Fruit fly (Drosophila melanogaster) whole organism, embryonic: Measurements from ENCODE around the gene Jhbp5.

Experiments
- Abd-B ChIP-seq: fragments of 200-800 bp; sonication (Bioruptor generic); optimal IDR thresholded peaks from 2 replicates; lab custom pipeline; 2018; ENCODE audit warnings: missing biosample characterization, mild to moderate bottlenecking, missing genetic modification characterization, moderate library complexity
- Antp ChIP-seq: fragments of 200-800 bp; sonication (Bioruptor generic); optimal IDR thresholded peaks from 3 replicates; lab custom pipeline; 2016; ENCODE audit warnings: missing biosample characterization, missing genetic modification characterization
- CG10209 ChIP-seq: fragments of 200-800 bp; sonication (Bioruptor generic); optimal IDR thresholded peaks from 3 replicates; lab custom pipeline; 2017; ENCODE audit warnings: missing biosample characterization, mild to moderate bottlenecking, missing genetic modification characterization, missing genetic modification reagents
- CG10274 ChIP-seq: fragments of 200-800 bp; sonication (Bioruptor generic); optimal IDR thresholded peaks from 3 replicates; lab custom pipeline; 2017; ENCODE audit warnings: missing biosample characterization, mild to moderate bottlenecking, missing genetic modification characterization
- CG11504 ChIP-seq: fragments of 200-800 bp; sonication (Bioruptor generic); optimal IDR thresholded peaks from 3 replicates; lab custom pipeline; 2019; ENCODE audit warnings: missing biosample characterization, mild to moderate bottlenecking, missing genetic modification characterization, moderate library complexity
- CG12659 ChIP-seq: fragments of 200-800 bp; sonication (Bioruptor generic); optimal IDR thresholded peaks from 3 replicates; lab custom pipeline; 2017; ENCODE audit warnings: mild to moderate bottlenecking, missing biosample characterization, missing genetic modification reagents, missing genetic modification characterization
- CG12942 ChIP-seq: fragments of 200-800 bp; sonication (Bioruptor generic); optimal IDR thresholded peaks from 3 replicates; lab custom pipeline; 2016; ENCODE audit warnings: missing biosample characterization, missing genetic modification characterization
- CG15011 ChIP-seq: fragments of 200-800 bp; sonication (Bioruptor generic); optimal IDR thresholded peaks from 3 replicates; lab custom pipeline; 2018; ENCODE audit warnings: missing biosample characterization, mild to moderate bottlenecking, missing genetic modification characterization
- CG1647 ChIP-seq: fragments of 200-800 bp; sonication (Bioruptor generic); optimal IDR thresholded peaks from 3 replicates; lab custom pipeline; 2016; ENCODE audit warnings: missing biosample characterization, missing genetic modification characterization
- CG16813 ChIP-seq: fragments of 200-800 bp; sonication (Bioruptor generic); IDR thresholded peaks from 3 replicates; pipeline ENCODE4 v1.3.6; 2022; ENCODE audit warnings: missing biosample characterization, missing genetic modification characterization; ENCODE audit not compliant: partially characterized antibody
- CG16863 ChIP-seq: fragments of 200-800 bp; sonication (Bioruptor generic); optimal IDR thresholded peaks from 3 replicates; lab custom pipeline; 2016; ENCODE audit warnings: missing biosample characterization, missing genetic modification characterization
- CG2129 ChIP-seq: fragments of 200-800 bp; sonication (Bioruptor generic); IDR thresholded peaks from 2 replicates; pipeline ENCODE4 v1.3.6; 2022; ENCODE audit warnings: missing biosample characterization, missing genetic modification characterization; ENCODE audit not compliant: partially characterized antibody
- CG31224 ChIP-seq: fragments of 200-800 bp; sonication (Bioruptor generic); IDR thresholded peaks from 2 replicates; pipeline ENCODE4 v1.3.6; 2022; ENCODE audit warnings: missing biosample characterization, missing genetic modification characterization
- CG31365 ChIP-seq: fragments of 200-800 bp; sonication (Bioruptor generic); optimal IDR thresholded peaks from 2 replicates; lab custom pipeline; 2018; ENCODE audit warnings: missing biosample characterization, mild to moderate bottlenecking, missing genetic modification characterization
- CG4617 ChIP-seq: fragments of 200-800 bp; sonication (Bioruptor generic); optimal IDR thresholded peaks from 3 replicates; lab custom pipeline; 2016; ENCODE audit warnings: missing biosample characterization, missing genetic modification characterization, borderline replicate concordance
- CG4854 ChIP-seq: fragments of 200-800 bp; sonication (Bioruptor generic); optimal IDR thresholded peaks from 2 replicates; lab custom pipeline; 2016; ENCODE audit warnings: missing biosample characterization, missing genetic modification characterization, inconsistent platforms
- CG6683 ChIP-seq: fragments of 200-800 bp; sonication (Bioruptor generic); optimal IDR thresholded peaks from 2 replicates; lab custom pipeline; 2017; ENCODE audit warnings: missing biosample characterization, mild to moderate bottlenecking, missing genetic modification characterization, missing genetic modification reagents
- CG6689 ChIP-seq: fragments of 200-800 bp; sonication (Bioruptor generic); IDR thresholded peaks from 2 replicates; pipeline ENCODE4 v1.3.6; 2022; ENCODE audit warnings: missing biosample characterization, missing genetic modification characterization
- CG8089 ChIP-seq: fragments of 200-800 bp; sonication (Bioruptor generic); optimal IDR thresholded peaks from 3 replicates; lab custom pipeline; 2016; ENCODE audit warnings: missing biosample characterization, missing genetic modification characterization
- CG8944 ChIP-seq: fragments of 200-800 bp; sonication (Bioruptor generic); optimal IDR thresholded peaks from 3 replicates; lab custom pipeline; 2016; ENCODE audit warnings: missing biosample characterization, missing genetic modification characterization
- Dbx ChIP-seq: fragments of 200-800 bp; sonication (Bioruptor generic); IDR thresholded peaks from 3 replicates; pipeline ENCODE4 v1.3.6; 2022; ENCODE audit warnings: missing biosample characterization, missing genetic modification characterization
- HLH54F ChIP-seq: fragments of 200-800 bp; sonication (Bioruptor generic); optimal IDR thresholded peaks from 3 replicates; lab custom pipeline; 2016; ENCODE audit warnings: missing biosample characterization, missing genetic modification characterization
- Hand ChIP-seq: fragments of 200-800 bp; sonication (Bioruptor generic); optimal IDR thresholded peaks from 2 replicates; lab custom pipeline; 2017; ENCODE audit warnings: mild to moderate bottlenecking, missing biosample characterization, missing genetic modification reagents, missing genetic modification characterization
- HmgZ ChIP-seq: fragments of 200-800 bp; sonication (Bioruptor generic); optimal IDR thresholded peaks from 2 replicates; lab custom pipeline; 2018; ENCODE audit warnings: missing biosample characterization, mild to moderate bottlenecking, missing genetic modification characterization
- Lhr ChIP-seq: fragments of 200-800 bp; sonication (Bioruptor generic); optimal IDR thresholded peaks from 3 replicates; lab custom pipeline; 2017; ENCODE audit warnings: mild to moderate bottlenecking, missing biosample characterization, missing genetic modification reagents, missing genetic modification characterization
- Spps ChIP-seq: fragments of 200-800 bp; sonication (Bioruptor generic); optimal IDR thresholded peaks from 2 replicates; lab custom pipeline; 2018; ENCODE audit warnings: missing biosample characterization, mild to moderate bottlenecking, missing genetic modification characterization
- Taf1 ChIP-seq: fragments of 200-800 bp; sonication (Bioruptor generic); IDR thresholded peaks from 2 replicates; pipeline ENCODE4 v1.3.6; 2022; ENCODE audit warnings: missing biosample characterization, missing genetic modification characterization
- Trl ChIP-seq, 3 experiments: fragments of >200 bp in 2 of 3; fragments of 200-800 bp in 1 of 3; sonication (Bioruptor generic) in 1 of 3; optimal IDR thresholded peaks; 2 replicates in 1 of 3; 3 replicates in 2 of 3; lab custom pipeline; 2016 to 2017; ENCODE audit warnings: missing biosample characterization in 1 of 3, missing genetic modification characterization in 1 of 3
- ab ChIP-seq: fragments of 200-800 bp; sonication (Bioruptor generic); optimal IDR thresholded peaks from 2 replicates; lab custom pipeline; 2016; ENCODE audit warnings: missing biosample characterization, missing genetic modification characterization
- bbx ChIP-seq: fragments of 200-800 bp; sonication (Bioruptor generic); IDR thresholded peaks from 2 replicates; pipeline ENCODE4 v1.3.6; 2022; ENCODE audit warnings: missing biosample characterization, missing genetic modification characterization; ENCODE audit not compliant: partially characterized antibody
- br ChIP-seq: fragments of >200 bp; optimal IDR thresholded peaks from 2 replicates; lab custom pipeline; 2017
- bsh ChIP-seq, 2 experiments: fragments of 200-800 bp; sonication (Bioruptor generic); optimal IDR thresholded peaks; 2 replicates each; lab custom pipeline; 2017 to 2018; ENCODE audit warnings: mild to moderate bottlenecking in 2 of 2, missing biosample characterization in 2 of 2, missing genetic modification characterization in 2 of 2, moderate library complexity in 1 of 2
- cato ChIP-seq: fragments of 200-800 bp; sonication (Bioruptor generic); optimal IDR thresholded peaks from 2 replicates; lab custom pipeline; 2016; ENCODE audit warnings: missing biosample characterization, missing genetic modification characterization, borderline replicate concordance
- caup ChIP-seq: fragments of 200-800 bp; sonication (Bioruptor generic); optimal IDR thresholded peaks from 3 replicates; lab custom pipeline; 2017; ENCODE audit warnings: missing biosample characterization, mild to moderate bottlenecking, missing genetic modification characterization, moderate library complexity; ENCODE audit not compliant: severe bottlenecking
- cwo ChIP-seq: fragments of 200-800 bp; sonication (Bioruptor generic); optimal IDR thresholded peaks from 3 replicates; lab custom pipeline; 2017; ENCODE audit warnings: missing biosample characterization, missing genetic modification characterization, mild to moderate bottlenecking, moderate library complexity, missing genetic modification reagents
- dmrt99B ChIP-seq: fragments of 200-800 bp; sonication (Bioruptor generic); optimal IDR thresholded peaks from 2 replicates; lab custom pipeline; 2018; ENCODE audit warnings: missing biosample characterization, mild to moderate bottlenecking, missing genetic modification characterization, moderate library complexity
- emc ChIP-seq: fragments of 200-800 bp; sonication (Bioruptor generic); optimal IDR thresholded peaks from 2 replicates; lab custom pipeline; 2016; ENCODE audit warnings: missing biosample characterization, missing genetic modification characterization
- esg ChIP-seq: fragments of 200-800 bp; sonication (Bioruptor generic); conservative IDR thresholded peaks from 2 replicates; pipeline ENCODE4 v1.3.6; 2022; ENCODE audit warnings: missing biosample characterization, missing genetic modification characterization
- ind ChIP-seq: fragments of 200-800 bp; sonication (Bioruptor generic); optimal IDR thresholded peaks from 3 replicates; lab custom pipeline; 2016; ENCODE audit warnings: missing biosample characterization, missing genetic modification characterization
- ken ChIP-seq: fragments of 200-800 bp; sonication (Bioruptor generic); IDR thresholded peaks from 3 replicates; pipeline ENCODE4 v1.3.6; 2022; ENCODE audit warnings: missing biosample characterization, missing genetic modification characterization
- nau ChIP-seq: fragments of 200-800 bp; sonication (Bioruptor generic); optimal IDR thresholded peaks from 3 replicates; lab custom pipeline; 2017; ENCODE audit warnings: missing biosample characterization, mild to moderate bottlenecking, missing genetic modification characterization, missing genetic modification reagents
- nerfin-2 ChIP-seq: fragments of 200-800 bp; sonication (Bioruptor generic); IDR thresholded peaks from 2 replicates; pipeline ENCODE4 v1.3.6; 2022; ENCODE audit warnings: missing biosample characterization, missing genetic modification characterization; ENCODE audit not compliant: partially characterized antibody
- prd ChIP-seq, 3 experiments: fragments of >200 bp in 2 of 3; fragments of 200-800 bp in 1 of 3; sonication (Bioruptor generic) in 1 of 3; optimal IDR thresholded peaks in 2 of 3; IDR thresholded peaks in 1 of 3; 2 replicates in 2 of 3; 3 replicates in 1 of 3; pipeline versions ENCODE4 v1.3.6 to Lab custom; 2017 to 2022; ENCODE audit warnings: missing biosample characterization in 1 of 3, missing genetic modification characterization in 1 of 3
- pros ChIP-seq: fragments of 200-800 bp; sonication (Bioruptor generic); optimal IDR thresholded peaks from 3 replicates; lab custom pipeline; 2019; ENCODE audit warnings: missing biosample characterization, mild to moderate bottlenecking, missing genetic modification characterization, moderate library complexity
- ro ChIP-seq: fragments of 200-800 bp; sonication (Bioruptor generic); IDR thresholded peaks from 2 replicates; pipeline ENCODE4 v1.3.6; 2022; ENCODE audit warnings: missing biosample characterization, missing genetic modification characterization
- scrt ChIP-seq: fragments of 200-800 bp; sonication (Bioruptor generic); optimal IDR thresholded peaks from 2 replicates; lab custom pipeline; 2018; ENCODE audit warnings: missing biosample characterization, mild to moderate bottlenecking, missing genetic modification characterization, moderate library complexity
- slou ChIP-seq: fragments of 200-800 bp; sonication (Bioruptor generic); optimal IDR thresholded peaks from 3 replicates; lab custom pipeline; 2016; ENCODE audit warnings: missing biosample characterization, missing genetic modification characterization
- tio ChIP-seq: fragments of 200-800 bp; sonication (Bioruptor generic); optimal IDR thresholded peaks from 2 replicates; lab custom pipeline; 2017; ENCODE audit warnings: missing biosample characterization, missing genetic modification characterization, inconsistent platforms
- zen2 ChIP-seq: fragments of 200-800 bp; sonication (Bioruptor generic); IDR thresholded peaks from 3 replicates; pipeline ENCODE4 v1.3.6; 2022; ENCODE audit warnings: missing biosample characterization, missing genetic modification characterization; ENCODE audit not compliant: partially characterized antibody

The Jhbp5 gene

DNA sequence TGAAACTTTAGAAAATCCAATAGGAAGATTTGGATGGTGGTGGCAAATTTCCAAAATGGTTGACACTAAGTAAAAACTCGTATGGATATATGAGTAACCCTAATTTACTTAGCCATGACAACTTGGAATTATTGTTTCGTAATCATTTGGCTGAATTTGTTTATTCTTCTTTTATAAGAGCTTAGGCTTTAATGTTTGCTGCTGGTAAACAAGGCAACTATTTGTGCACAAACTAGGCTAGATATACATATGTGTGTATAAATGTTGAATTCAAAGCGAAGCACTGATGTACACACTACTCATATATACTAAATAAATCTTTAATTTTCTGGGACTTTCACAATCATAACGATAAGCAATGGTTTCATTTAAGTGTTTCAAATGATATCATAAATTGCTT, 40.0 kb downstream of the Jhbp5 start (continued):
- TF ChIP-seq cwo (GFP tag; lab: Kevin White, UChicago) (no peak), CG31365 (tag; lab: Kevin White, UChicago) (peak; percentile 47), Trl (optimal IDR thresholded peaks at IDR 0.05; lab: Kevin White, UChicago) (no peak), Trl (GFP tag; optimal IDR thresholded peaks at IDR 0.05; lab: Kevin White, UChicago) (peak; percentile 20), Abd-B (GFP tag; lab: Kevin White, UChicago) (no peak), CG15011 (GFP tag; lab: Kevin White, UChicago) (peak; percentile 54), HLH54F (no peak), br (no peak), slou (peak; percentile 29), cato (GFP tag; lab: Kevin White, UChicago) (no peak), Taf1 (no peak), Spps (tag; lab: Kevin White, UChicago) (no peak), zen2 (GFP tag; lab: Robert Waterston, UW) (no peak), CG10274 (GFP tag; lab: Kevin White, UChicago) (no peak), ab (no peak), CG6683 (GFP tag; lab: Kevin White, UChicago) (no peak), Hand (GFP tag; lab: Kevin White, UChicago) (no peak), CG12942 (GFP tag; lab: Kevin White, UChicago) (no peak), HmgZ (no peak), emc (GFP tag; lab: Kevin White, UChicago) (no peak), scrt (peak; percentile 15), CG10209 (GFP tag; lab: Kevin White, UChicago) (peak; percentile 23), nau (GFP tag; lab: Kevin White, UChicago) (peak; percentile 26), bsh (GFP tag; optimal IDR thresholded peaks at IDR 0.05; lab: Kevin White, UChicago) (peak in 1 of 2 experiments; percentile 68), CG6689 (GFP tag; lab: Robert Waterston, UW) (no peak), nerfin-2 (no peak), CG4617 (GFP tag; lab: Kevin White, UChicago) (no peak), esg (GFP tag; lab: Robert Waterston, UW) (no peak), CG31224 (GFP tag; lab: Robert Waterston, UW) (no peak), CG1647 (no peak), ken (GFP tag; lab: Robert Waterston, UW) (no peak), CG8944 (GFP tag; lab: Kevin White, UChicago) (no peak), CG16863 (no peak), tio (no peak), pros (GFP tag; lab: Kevin White, UChicago) (no peak), CG2129 (GFP tag; lab: Robert Waterston, UW) (no peak), CG12659 (GFP tag; lab: Kevin White, UChicago) (peak; percentile 26), ind (GFP tag; lab: Kevin White, UChicago) (no peak), Dbx (GFP tag; lab: Robert Waterston, UW) (no peak), Lhr (GFP tag; lab: Kevin White, UChicago) (no peak), CG8089 (GFP tag; lab: Kevin White, UChicago) (no peak), dmrt99B (tag; lab: Kevin White, UChicago) (peak; percentile 43), caup (GFP tag; lab: Kevin White, UChicago) (peak; percentile 29), CG4854 (GFP tag; lab: Kevin White, UChicago) (peak; percentile 28), CG11504 (tag; lab: Kevin White, UChicago) (peak; percentile 44), prd (optimal IDR thresholded peaks at IDR 0.05; lab: Kevin White, UChicago) (no peak), prd (GFP tag; IDR thresholded peaks at IDR 0.05; lab: Robert Waterston, UW) (no peak), CG16813 (GFP tag; lab: Robert Waterston, UW) (no peak), bbx (no peak), ro (GFP tag; lab: Robert Waterston, UW) (no peak), Antp (GFP tag; lab: Kevin White, UChicago) (no peak)
